Fruit fly (Drosophila melanogaster): ENCODE measurements around the gene dpr10.

DNA sequence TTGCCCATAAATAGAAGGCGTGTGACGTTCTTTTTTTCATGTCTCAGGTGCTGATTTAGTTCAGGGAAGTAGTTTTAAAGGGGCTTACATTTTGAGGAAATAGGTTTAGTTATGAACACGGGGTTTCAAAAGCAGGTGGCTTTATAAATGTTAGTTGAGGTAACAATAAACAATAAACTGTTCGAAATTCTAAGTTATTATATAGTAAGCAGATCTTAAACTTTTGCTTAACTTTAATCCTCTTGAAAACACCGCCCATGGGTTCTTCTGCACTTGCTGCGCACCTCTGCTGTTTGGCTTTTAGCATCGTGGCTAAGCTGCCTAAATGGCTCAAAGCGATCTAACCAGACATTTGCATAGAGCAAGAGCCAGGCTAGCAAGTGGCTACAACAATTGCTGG, 44.6 kb upstream of the dpr10 start:
- TF ChIP-seq ttk (optimal IDR thresholded peaks at IDR 0.05) (no peak), insv (optimal IDR thresholded peaks at IDR 0.05) (no peak), psq (optimal IDR thresholded peaks at IDR 0.05) (no peak), Myc (optimal IDR thresholded peaks at IDR 0.05) (no peak)
